Worm (Caenorhabditis elegans) whole organism, L2 larva: ENCODE results near the gene ZK686.5.

Source experiments
- aly-2 ChIP-seq: fragments of 150-350 bp; optimal IDR thresholded peaks from 2 replicates; lab custom pipeline; 2014; ENCODE audit warnings: missing biosample characterization, missing genetic modification characterization
- ceh-16 ChIP-seq: fragments of 150-350 bp; optimal IDR thresholded peaks from 2 replicates; lab custom pipeline; 2014; ENCODE audit warnings: missing biosample characterization, missing genetic modification characterization
- ceh-82 ChIP-seq: fragments of 150-350 bp; optimal IDR thresholded peaks from 2 replicates; lab custom pipeline; 2014; ENCODE audit warnings: missing biosample characterization, missing genetic modification characterization
- lin-39 ChIP-seq: fragments of 150-350 bp; optimal IDR thresholded peaks from 2 replicates; lab custom pipeline; 2014; ENCODE audit warnings: missing biosample characterization, missing genetic modification reagents, missing genetic modification characterization
- mdl-1 ChIP-seq, 2 experiments: fragments of 150-350 bp in 1 of 2; sonication (generic microtip) in 1 of 2; optimal IDR thresholded peaks; 2 replicates each; lab custom pipeline; 2017; ENCODE audit warnings: missing biosample characterization in 2 of 2, missing genetic modification characterization in 2 of 2
- unc-62 ChIP-seq: fragments of 150-350 bp; optimal IDR thresholded peaks from 2 replicates; lab custom pipeline; 2014; ENCODE audit warnings: missing biosample characterization, missing genetic modification reagents, missing genetic modification characterization

- TF ChIP-seq unc-62 (GFP tag; lab: Kevin White, UChicago) = no peak
- TF ChIP-seq ceh-16 (tag; lab: Kevin White, UChicago) = no peak
- TF ChIP-seq aly-2 (tag; lab: Kevin White, UChicago) = no peak
- no peak for TF ChIP-seq mdl-1 (tag; optimal IDR thresholded peaks at IDR 0.05; lab: Kevin White, UChicago)
- TF ChIP-seq ceh-82 (tag; lab: Kevin White, UChicago) = no peak
- no peak for TF ChIP-seq lin-39 (tag; lab: Kevin White, UChicago)
Measured at ce11 chrIII:7729062-7729461, 38.3 kb downstream of the ZK686.5 start.
